Worm (Caenorhabditis elegans): ENCODE measurements around the gene ZC190.6.

The ZC190.6 gene

ce11 chrV:8663023-8663422, 14.1 kb downstream of the ZC190.6 start:
- no peak for TF ChIP-seq rnt-1 (tag; optimal IDR thresholded peaks at IDR 0.05)
- no peak for TF ChIP-seq ceh-63 (GFP tag; optimal IDR thresholded peaks at IDR 0.05)
- no peak for TF ChIP-seq sox-4 (tag; optimal IDR thresholded peaks at IDR 0.05)
- TF ChIP-seq pqm-1 (tag; optimal IDR thresholded peaks at IDR 0.05), result no peak
- peak; percentile 91 for TF ChIP-seq lin-14 (GFP tag; optimal IDR thresholded peaks at IDR 0.05)
- peak in 1 of 2 experiments; percentile 16 for TF ChIP-seq efl-1 (optimal IDR thresholded peaks at IDR 0.05)
- TF ChIP-seq efl-1 (GFP tag; optimal IDR thresholded peaks at IDR 0.05 in 1 of 2), result peak in 1 of 2 experiments; percentile 51
- TF ChIP-seq sup-37 (GFP tag; optimal IDR thresholded peaks at IDR 0.05), result no peak
- no peak for TF ChIP-seq fkh-4 (tag; optimal IDR thresholded peaks at IDR 0.05; ENCODE audit: borderline replicate concordance)
- peak in 1 of 2 experiments; percentile 14 for TF ChIP-seq lsy-2 (tag; optimal IDR thresholded peaks at IDR 0.05)
- no peak for TF ChIP-seq hlh-4 (tag; optimal IDR thresholded peaks at IDR 0.05)
- TF ChIP-seq nhr-77 (tag; optimal IDR thresholded peaks at IDR 0.05), result no peak
- no peak for TF ChIP-seq aha-1 (tag; optimal IDR thresholded peaks at IDR 0.05)
- no peak for TF ChIP-seq grh-1 (GFP tag; IDR thresholded peaks at IDR 0.05)
- TF ChIP-seq unc-62 (GFP tag; optimal IDR thresholded peaks at IDR 0.05), result no peak
- peak in 2 of 3 experiments; percentile 14 to 33 for TF ChIP-seq ceh-82 (tag; optimal IDR thresholded peaks at IDR 0.05)
- TF ChIP-seq zag-1 (tag; optimal IDR thresholded peaks at IDR 0.05), result no peak
- no peak for TF ChIP-seq dpl-1 (GFP tag; optimal IDR thresholded peaks at IDR 0.05)
- TF ChIP-seq nhr-71 (tag; optimal IDR thresholded peaks at IDR 0.05), result peak; percentile 67
- no peak for TF ChIP-seq blmp-1 (tag; optimal IDR thresholded peaks at IDR 0.05)
- no peak for TF ChIP-seq unc-30 (tag; optimal IDR thresholded peaks at IDR 0.05)
- no peak for TF ChIP-seq mef-2 (tag; optimal IDR thresholded peaks at IDR 0.05)
- TF ChIP-seq nhr-11 (tag; optimal IDR thresholded peaks at IDR 0.05), result no peak
- no peak for TF ChIP-seq aly-2 (tag; optimal IDR thresholded peaks at IDR 0.05)
- no peak for TF ChIP-seq hpl-2 (GFP tag; optimal IDR thresholded peaks at IDR 0.05)
- TF ChIP-seq lin-15B (tag; optimal IDR thresholded peaks at IDR 0.05), result no peak
- no peak for TF ChIP-seq lir-3 (tag; optimal IDR thresholded peaks at IDR 0.05; ENCODE audit: poor library complexity)
- no peak for TF ChIP-seq nhr-28 (tag; optimal IDR thresholded peaks at IDR 0.05)
- TF ChIP-seq jun-1 (tag; optimal IDR thresholded peaks at IDR 0.05), result no peak
- TF ChIP-seq fos-1 (tag; optimal IDR thresholded peaks at IDR 0.05), result no peak
- no peak for TF ChIP-seq elt-2 (tag; optimal IDR thresholded peaks at IDR 0.05)
- TF ChIP-seq unc-130 (tag; optimal IDR thresholded peaks at IDR 0.05), result no peak
- TF ChIP-seq unc-86 (tag; optimal IDR thresholded peaks at IDR 0.05), result peak; percentile 81
- no peak for TF ChIP-seq egl-13 (tag; optimal IDR thresholded peaks at IDR 0.05)
- TF ChIP-seq alr-1 (tag; optimal IDR thresholded peaks at IDR 0.05; ENCODE audit: borderline replicate concordance), result no peak
- peak; percentile 43 for TF ChIP-seq tbx-2 (tag; optimal IDR thresholded peaks at IDR 0.05)
- no peak for TF ChIP-seq nhr-19 (GFP tag; conservative IDR thresholded peaks at IDR 0.05)
- TF ChIP-seq nhr-76 (tag; optimal IDR thresholded peaks at IDR 0.05), result no peak
- peak; percentile 10 for TF ChIP-seq irx-1 (tag; optimal IDR thresholded peaks at IDR 0.05)
- TF ChIP-seq snu-23 (GFP tag; optimal IDR thresholded peaks at IDR 0.05), result peak; percentile 7
- TF ChIP-seq nhr-84 (tag; optimal IDR thresholded peaks at IDR 0.05), result no peak
- no peak for TF ChIP-seq mdl-1 (tag; optimal IDR thresholded peaks at IDR 0.05)
- TF ChIP-seq snpc-4 (tag; optimal IDR thresholded peaks at IDR 0.05), result peak; percentile 7
- TF ChIP-seq lin-39 (tag; optimal IDR thresholded peaks at IDR 0.05), result no peak
- no peak for TF ChIP-seq vab-15 (tag; optimal IDR thresholded peaks at IDR 0.05)
- no peak for TF ChIP-seq hlh-17 (GFP tag; optimal IDR thresholded peaks at IDR 0.05; ENCODE audit: borderline replicate concordance)
- no peak for TF ChIP-seq nhr-237 (tag; optimal IDR thresholded peaks at IDR 0.05)
- no peak for TF ChIP-seq zip-4 (GFP tag; optimal IDR thresholded peaks at IDR 0.05)
- TF ChIP-seq F16B12.6 (tag; optimal IDR thresholded peaks at IDR 0.05), result no peak
- TF ChIP-seq ama-1 (optimal IDR thresholded peaks at IDR 0.05), result no peak
- no peak for TF ChIP-seq fkh-10 (GFP tag; optimal IDR thresholded peaks at IDR 0.05)
- no peak for TF ChIP-seq Y116A8C.19 (tag; optimal IDR thresholded peaks at IDR 0.05; ENCODE audit: borderline replicate concordance)
- no peak for TF ChIP-seq ztf-11 (tag; optimal IDR thresholded peaks at IDR 0.05)
- TF ChIP-seq nhr-90 (tag; optimal IDR thresholded peaks at IDR 0.05; ENCODE audit: poor library complexity), result no peak
